Worm (Caenorhabditis elegans) whole organism, young adult: ENCODE results near the gene R74.2.

Experiments
- F22D6.2 ChIP-seq: sonication (generic microtip); optimal IDR thresholded peaks from 2 replicates; lab custom pipeline; 2016; ENCODE audit warnings: mild to moderate bottlenecking, missing genetic modification characterization, missing compliant biosample characterization
- F33H1.4 ChIP-seq: fragments of 200-800 bp; sonication (Bioruptor generic); IDR thresholded peaks from 2 replicates; pipeline ENCODE4 v1.3.6; 2022; ENCODE audit warnings: missing genetic modification reagents, missing genetic modification characterization, missing compliant biosample characterization
- F39B2.1 ChIP-seq: fragments of 200-800 bp; sonication (Bioruptor generic); IDR thresholded peaks from 2 replicates; pipeline ENCODE4 v1.3.6; 2022; ENCODE audit warnings: missing genetic modification reagents, missing genetic modification characterization, missing compliant biosample characterization
- F52B5.7 ChIP-seq: sonication (generic microtip); optimal IDR thresholded peaks from 2 replicates; lab custom pipeline; 2016; ENCODE audit warnings: mild to moderate bottlenecking, missing genetic modification characterization, missing compliant biosample characterization
- F55B11.4 ChIP-seq: sonication (generic microtip); optimal IDR thresholded peaks from 2 replicates; lab custom pipeline; 2016; ENCODE audit warnings: missing compliant biosample characterization, missing genetic modification characterization, borderline replicate concordance; ENCODE audit not compliant: insufficient read depth
- Y53G8AR.9 ChIP-seq: fragments of 200-800 bp; sonication (Bioruptor generic); conservative IDR thresholded peaks from 2 replicates; pipeline ENCODE4 v1.3.6; 2022; ENCODE audit warnings: missing genetic modification reagents, missing genetic modification characterization, missing compliant biosample characterization
- akir-1 ChIP-seq: fragments of 200-800 bp; sonication (Bioruptor generic); optimal IDR thresholded peaks from 2 replicates; lab custom pipeline; 2018; ENCODE audit warnings: mild to moderate bottlenecking, missing genetic modification characterization, moderate library complexity, missing compliant biosample characterization
- aptf-2 ChIP-seq: fragments of 200-800 bp; sonication (Bioruptor generic); conservative IDR thresholded peaks from 2 replicates; pipeline ENCODE4 v1.3.6; 2022; ENCODE audit warnings: missing genetic modification reagents, missing genetic modification characterization, missing compliant biosample characterization
- atf-7 ChIP-seq: sonication (generic microtip); optimal IDR thresholded peaks from 2 replicates; lab custom pipeline; 2017; ENCODE audit warnings: mild to moderate bottlenecking, missing genetic modification characterization, missing compliant biosample characterization
- athp-1 ChIP-seq: sonication (generic microtip); optimal IDR thresholded peaks from 2 replicates; lab custom pipeline; 2017; ENCODE audit warnings: mild to moderate bottlenecking, missing genetic modification characterization, missing compliant biosample characterization
- attf-5 ChIP-seq: fragments of 200-800 bp; sonication (Bioruptor generic); optimal IDR thresholded peaks from 2 replicates; lab custom pipeline; 2018; ENCODE audit warnings: mild to moderate bottlenecking, missing genetic modification characterization, missing compliant biosample characterization
- die-1 ChIP-seq: sonication (generic microtip); optimal IDR thresholded peaks from 2 replicates; lab custom pipeline; 2016; ENCODE audit warnings: missing genotype, mild to moderate bottlenecking, missing genetic modification characterization, missing compliant biosample characterization
- dox-1 ChIP-seq: fragments of 200-800 bp; sonication (Bioruptor generic); IDR thresholded peaks from 2 replicates; pipeline ENCODE4 v1.3.6; 2022; ENCODE audit warnings: missing genetic modification reagents, missing genetic modification characterization, missing compliant biosample characterization
- egl-18 ChIP-seq: fragments of 200-800 bp; sonication (Bioruptor generic); IDR thresholded peaks from 2 replicates; pipeline ENCODE4 v1.3.6; 2022; ENCODE audit warnings: missing genetic modification reagents, missing genetic modification characterization, missing compliant biosample characterization
- egrh-3 ChIP-seq: fragments of 200-800 bp; sonication (Bioruptor generic); IDR thresholded peaks from 2 replicates; pipeline ENCODE4 v1.3.6; 2022; ENCODE audit warnings: missing genetic modification reagents, missing genetic modification characterization, missing compliant biosample characterization
- fkh-3 ChIP-seq: sonication (generic microtip); optimal IDR thresholded peaks from 2 replicates; lab custom pipeline; 2016; ENCODE audit warnings: mild to moderate bottlenecking, missing genetic modification characterization, missing compliant biosample characterization
- him-1 ChIP-seq: sonication (generic microtip); optimal IDR thresholded peaks from 2 replicates; lab custom pipeline; 2016; ENCODE audit warnings: missing genotype, missing genetic modification reagents, missing genetic modification characterization, missing compliant biosample characterization
- hrde-1 ChIP-seq: sonication (generic microtip); optimal IDR thresholded peaks from 2 replicates; lab custom pipeline; 2016; ENCODE audit warnings: missing genetic modification characterization, mild to moderate bottlenecking, missing compliant biosample characterization, moderate library complexity, missing genotype, missing genetic modification reagents, borderline replicate concordance
- hsf-1 ChIP-seq: fragments of 200-800 bp; sonication (Bioruptor generic); IDR thresholded peaks from 2 replicates; pipeline ENCODE4 v1.3.6; 2022; ENCODE audit warnings: missing genetic modification reagents, missing genetic modification characterization, missing compliant biosample characterization
- let-526 ChIP-seq: fragments of 200-800 bp; sonication (Bioruptor generic); IDR thresholded peaks from 2 replicates; pipeline ENCODE4 v1.3.6; 2022; ENCODE audit warnings: missing genetic modification reagents, missing genetic modification characterization, missing compliant biosample characterization
- madf-8 ChIP-seq: fragments of 200-800 bp; sonication (Bioruptor generic); conservative IDR thresholded peaks from 2 replicates; pipeline ENCODE4 v1.3.6; 2022; ENCODE audit warnings: missing genetic modification reagents, missing genetic modification characterization, missing compliant biosample characterization
- mel-28 ChIP-seq: sonication (generic microtip); optimal IDR thresholded peaks from 2 replicates; lab custom pipeline; 2016; ENCODE audit warnings: borderline replicate concordance, mild to moderate bottlenecking, missing genetic modification characterization, missing compliant biosample characterization
- mes-4 ChIP-seq: sonication (generic microtip); optimal IDR thresholded peaks from 2 replicates; lab custom pipeline; 2016; ENCODE audit warnings: missing genotype, missing genetic modification characterization, missing compliant biosample characterization
- mxl-1 ChIP-seq: sonication (generic microtip); optimal IDR thresholded peaks from 2 replicates; lab custom pipeline; 2016; ENCODE audit warnings: missing genetic modification characterization, missing compliant biosample characterization
- nfya-1 ChIP-seq: sonication (generic microtip); optimal IDR thresholded peaks from 2 replicates; lab custom pipeline; 2017; ENCODE audit warnings: antibody characterized with exemption, missing compliant biosample characterization, missing genetic modification characterization, borderline replicate concordance; ENCODE audit not compliant: insufficient read depth
- nfya-2 ChIP-seq: fragments of 200-800 bp; sonication (Bioruptor generic); IDR thresholded peaks from 2 replicates; pipeline ENCODE4 v1.3.6; 2022; ENCODE audit warnings: missing genetic modification reagents, missing genetic modification characterization, missing compliant biosample characterization
- nfyb-1 ChIP-seq: fragments of 200-800 bp; sonication (Bioruptor generic); IDR thresholded peaks from 2 replicates; pipeline ENCODE4 v1.3.6; 2022; ENCODE audit warnings: missing genetic modification reagents, missing genetic modification characterization, missing compliant biosample characterization
- pbrm-1 ChIP-seq: fragments of 200-800 bp; sonication (Bioruptor generic); IDR thresholded peaks from 2 replicates; pipeline ENCODE4 v1.3.6; 2022; ENCODE audit warnings: missing genetic modification reagents, missing genetic modification characterization, missing compliant biosample characterization
- repo-1 ChIP-seq: sonication (generic microtip); optimal IDR thresholded peaks from 2 replicates; lab custom pipeline; 2017; ENCODE audit warnings: mild to moderate bottlenecking, missing genetic modification characterization, missing compliant biosample characterization
- rpc-1 ChIP-seq, 2 experiments: fragments of 150-350 bp in 1 of 2; sonication (generic microtip) in 1 of 2; optimal IDR thresholded peaks; 2 replicates each; lab custom pipeline; 2014 to 2018; ENCODE audit warnings: missing biosample characterization in 1 of 2, missing genetic modification characterization in 1 of 2, missing genetic modification reagents in 1 of 2, missing genotype in 1 of 2
- sdz-38 ChIP-seq: sonication (generic microtip); optimal IDR thresholded peaks from 2 replicates; lab custom pipeline; 2016; ENCODE audit warnings: missing genotype, missing genetic modification characterization, missing compliant biosample characterization
- snpc-1.1 ChIP-seq: sonication (generic microtip); optimal IDR thresholded peaks from 2 replicates; lab custom pipeline; 2017; ENCODE audit warnings: missing genetic modification characterization, mild to moderate bottlenecking, missing compliant biosample characterization, antibody characterized with exemption, moderate library complexity, missing genotype, missing genetic modification reagents; ENCODE audit not compliant: insufficient read depth
- snpc-4 ChIP-seq, 5 experiments: fragments of 150-350 bp in 1 of 5; sonication (generic microtip) in 4 of 5; optimal IDR thresholded peaks; 2 replicates each; lab custom pipeline; 2014 to 2018; ENCODE audit warnings: missing genetic modification characterization in 5 of 5, missing biosample characterization in 3 of 5, antibody characterized with exemption in 2 of 5, mild to moderate bottlenecking in 2 of 5, missing compliant biosample characterization in 2 of 5, missing genotype in 2 of 5, moderate library complexity in 2 of 5, missing genetic modification reagents in 1 of 5
- tlf-1 ChIP-seq: fragments of 200-800 bp; sonication (Bioruptor generic); optimal IDR thresholded peaks from 2 replicates; lab custom pipeline; 2018; ENCODE audit warnings: mild to moderate bottlenecking, missing genetic modification characterization, missing compliant biosample characterization
- unc-62 ChIP-seq: fragments of 150-350 bp; optimal IDR thresholded peaks from 2 replicates; lab custom pipeline; 2014; ENCODE audit warnings: missing biosample characterization, missing genetic modification reagents, missing genetic modification characterization
- ztf-18 ChIP-seq: sonication (generic microtip); optimal IDR thresholded peaks from 2 replicates; lab custom pipeline; 2016; ENCODE audit warnings: missing genotype, mild to moderate bottlenecking, missing genetic modification characterization, missing compliant biosample characterization
- ztf-26 ChIP-seq: sonication (generic microtip); optimal IDR thresholded peaks from 2 replicates; lab custom pipeline; 2017; ENCODE audit warnings: missing genetic modification characterization, missing compliant biosample characterization

Gene R74.2

ce11 chrIII:4157298-4157697 is 30.7 kb upstream of the R74.2 start, which contains the start of gene C16C10.9:
Gene C16C10.9, minus strand, starts transcription at chrIII:4157398.
- TF ChIP-seq die-1 (tag; lab: Kevin White, UChicago): no peak
- no peak for TF ChIP-seq athp-1 (tag; lab: Kevin White, UChicago)
- no peak for TF ChIP-seq mxl-1 (tag; lab: Kevin White, UChicago)
- no peak for TF ChIP-seq him-1 (tag; lab: Kevin White, UChicago)
- TF ChIP-seq nfya-1 (tag; lab: Kevin White, UChicago): no peak
- TF ChIP-seq sdz-38 (tag; lab: Kevin White, UChicago): no peak
- no peak for TF ChIP-seq nfya-2 (GFP tag; lab: Robert Waterston, UW)
- TF ChIP-seq pbrm-1: no peak
- no peak for TF ChIP-seq akir-1 (GFP tag; lab: Kevin White, UChicago)
- TF ChIP-seq madf-8 (GFP tag; lab: Robert Waterston, UW): no peak
- no peak for TF ChIP-seq Y53G8AR.9 (GFP tag; lab: Robert Waterston, UW)
- no peak for TF ChIP-seq aptf-2
- TF ChIP-seq fkh-3: no peak
- no peak for TF ChIP-seq F22D6.2 (tag; lab: Kevin White, UChicago)

- no peak for TF ChIP-seq mes-4 (tag; lab: Kevin White, UChicago)
- TF ChIP-seq mel-28 (tag; lab: Kevin White, UChicago): no peak
- no peak for TF ChIP-seq repo-1 (tag; lab: Kevin White, UChicago)
- TF ChIP-seq hrde-1 (tag; lab: Kevin White, UChicago): no peak
- TF ChIP-seq dox-1 (GFP tag; lab: Robert Waterston, UW): no peak
- no peak for TF ChIP-seq ztf-26 (tag; lab: Kevin White, UChicago)
- no peak for TF ChIP-seq egl-18 (GFP tag; lab: Robert Waterston, UW)
- no peak for TF ChIP-seq F39B2.1
- no peak for TF ChIP-seq rpc-1 (optimal IDR thresholded peaks at IDR 0.05; lab: Kevin White, UChicago)
- no peak for TF ChIP-seq rpc-1 (tag; optimal IDR thresholded peaks at IDR 0.05; lab: Kevin White, UChicago)
- no peak for TF ChIP-seq F33H1.4 (GFP tag; lab: Robert Waterston, UW)
- TF ChIP-seq F52B5.7 (tag; lab: Kevin White, UChicago): no peak
- no peak for TF ChIP-seq nfyb-1 (GFP tag; lab: Robert Waterston, UW)
- no peak for TF ChIP-seq ztf-18 (tag; lab: Kevin White, UChicago)
- no peak for TF ChIP-seq attf-5 (GFP tag; lab: Kevin White, UChicago)
- TF ChIP-seq hsf-1 (GFP tag; lab: Robert Waterston, UW): no peak
- TF ChIP-seq snpc-1.1: no peak
- no peak for TF ChIP-seq F55B11.4
- TF ChIP-seq tlf-1: no peak
- TF ChIP-seq unc-62 (GFP tag; lab: Kevin White, UChicago): no peak
Observed at ce11 chrIII:4160937-4161336, 27.0 kb upstream of the R74.2 start, which contains the start of gene C01G12.16. Gene C01G12.16, plus strand, starts transcription at chrIII:4161237.

ce11 chrIII:4164071-4164470 is 23.9 kb upstream of the R74.2 start, which contains the start of gene C16C10.8:
Gene C16C10.8, minus strand, starts transcription at chrIII:4164171.
- TF ChIP-seq let-526 (GFP tag; lab: Robert Waterston, UW): no peak
- no peak for TF ChIP-seq egrh-3 (GFP tag; lab: Robert Waterston, UW)
- TF ChIP-seq atf-7 (tag; lab: Kevin White, UChicago): no peak
- TF ChIP-seq snpc-4 (GFP tag; optimal IDR thresholded peaks at IDR 0.05; lab: Kevin White, UChicago): no peak
- TF ChIP-seq snpc-4 (tag; optimal IDR thresholded peaks at IDR 0.05; lab: Kevin White, UChicago): no peak
